Fruit fly (Drosophila melanogaster): ENCODE data around the gene CG10565.

DNA sequence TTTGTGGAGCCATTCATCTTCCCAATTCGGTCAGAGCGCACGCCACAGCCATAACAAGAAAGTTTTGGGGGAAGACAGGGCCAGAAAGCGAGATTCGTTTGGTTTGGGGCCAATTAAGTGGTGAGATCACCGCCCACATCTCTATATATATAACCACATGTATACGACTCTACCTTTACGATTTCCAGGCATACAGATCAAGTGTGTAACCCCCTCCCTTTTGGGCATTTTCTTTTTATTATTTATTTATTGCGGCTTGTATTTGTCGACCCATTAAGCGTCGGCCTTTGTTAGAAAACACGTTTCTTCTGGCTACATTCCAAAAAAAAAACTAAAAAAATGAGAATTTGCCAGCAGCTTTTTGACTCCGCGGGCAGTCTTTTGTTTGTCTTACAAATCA is 34.8 kb downstream of the CG10565 start:
- TF ChIP-seq h (optimal IDR thresholded peaks at IDR 0.05): no peak
- TF ChIP-seq ttk (optimal IDR thresholded peaks at IDR 0.05): no peak
- TF ChIP-seq Myc (optimal IDR thresholded peaks at IDR 0.05): no peak
- TF ChIP-seq Sin3A (optimal IDR thresholded peaks at IDR 0.05): no peak
- TF ChIP-seq insv (optimal IDR thresholded peaks at IDR 0.05): no peak
- TF ChIP-seq psq (optimal IDR thresholded peaks at IDR 0.05): no peak
